Fruit fly (Drosophila melanogaster): ENCODE results near the gene CG45101.

Gene CG45101

dm6 chr3L:11117733-11118132 is 52.9 kb downstream of the CG45101 start:
- TF ChIP-seq sens-2 (GFP tag; IDR thresholded peaks at IDR 0.05) = no peak
- no peak for TF ChIP-seq CG5180 (GFP tag; optimal IDR thresholded peaks at IDR 0.05)
- TF ChIP-seq CG10366 (GFP tag; IDR thresholded peaks at IDR 0.05) = no peak
- TF ChIP-seq CG8359 (GFP tag; optimal IDR thresholded peaks at IDR 0.05; ENCODE audit: borderline replicate concordance) = no peak
- TF ChIP-seq CG13296 (GFP tag; optimal IDR thresholded peaks at IDR 0.05) = no peak
- TF ChIP-seq Dfd (GFP tag; optimal IDR thresholded peaks at IDR 0.05) = peak in 1 of 2 experiments; percentile 14
- 0 out of 4 replicates have a peak, but pooled peaks have one; percentile 14 for TF ChIP-seq chinmo (GFP tag; IDR thresholded peaks at IDR 0.05; ENCODE audit: partially characterized antibody)
- no peak for TF ChIP-seq CG11723 (GFP tag; optimal IDR thresholded peaks at IDR 0.05)
- TF ChIP-seq repo (GFP tag; optimal IDR thresholded peaks at IDR 0.05) = no peak
- no peak for TF ChIP-seq ara (GFP tag; IDR thresholded peaks at IDR 0.05)
- no peak for TF ChIP-seq dmrt99B (tag; optimal IDR thresholded peaks at IDR 0.05)
- TF ChIP-seq CG31388 (GFP tag; optimal IDR thresholded peaks at IDR 0.05) = no peak
- TF ChIP-seq Awh (GFP tag; IDR thresholded peaks at IDR 0.05) = 0 out of 2 replicates have a peak, but pooled peaks have one; percentile 21
- no peak for TF ChIP-seq CG6683 (GFP tag; optimal IDR thresholded peaks at IDR 0.05)
- TF ChIP-seq Vsx1 (GFP tag; optimal IDR thresholded peaks at IDR 0.05) = no peak
- TF ChIP-seq onecut (GFP tag; IDR thresholded peaks at IDR 0.05) = no peak
- TF ChIP-seq CG7987 (GFP tag; optimal IDR thresholded peaks at IDR 0.05) = no peak
- TF ChIP-seq Hr78 (GFP tag; optimal IDR thresholded peaks at IDR 0.05) = no peak
- TF ChIP-seq ci (GFP tag; IDR thresholded peaks at IDR 0.05) = peak; percentile 39; the same call in 1 of the 3 replicates
- TF ChIP-seq Oaz (GFP tag; IDR thresholded peaks at IDR 0.05) = no peak
- TF ChIP-seq CG4360 (GFP tag; IDR thresholded peaks at IDR 0.05) = peak; percentile 98
- TF ChIP-seq Ets65A (GFP tag) = peak; percentile 27
- TF ChIP-seq Elba2 (GFP tag; optimal IDR thresholded peaks at IDR 0.05) = no peak
- 0 out of 2 replicates have a peak, but pooled peaks have one; percentile 12 for TF ChIP-seq sna (GFP tag; IDR thresholded peaks at IDR 0.05; ENCODE audit: partially characterized antibody)

Measured in whole organism, embryonic.